Fruit fly (Drosophila melanogaster): ENCODE results near the gene PIG-P.

The PIG-P gene

dm6 chr3R:26058066-26058465, at the start of gene PIG-P, which contains the start of gene Tcs6:
PIG-P (minus strand) TSS chr3R:26058223.
Tcs6 (minus strand) TSS chr3R:26058223.
- TF ChIP-seq pdm3 (GFP tag; optimal IDR thresholded peaks at IDR 0.05) = no peak
- no peak for TF ChIP-seq salr (GFP tag; optimal IDR thresholded peaks at IDR 0.05)
- no peak for TF ChIP-seq fd59A (GFP tag; optimal IDR thresholded peaks at IDR 0.05)
- peak; percentile 2 for TF ChIP-seq Eip78C (GFP tag)
- no peak for TF ChIP-seq fkh (GFP tag; optimal IDR thresholded peaks at IDR 0.05)
- TF ChIP-seq spab (GFP tag; optimal IDR thresholded peaks at IDR 0.05) = no peak
- no peak for TF ChIP-seq Blimp-1 (GFP tag; optimal IDR thresholded peaks at IDR 0.05)

dm6 chr3R:26106595-26107152, 48.7 kb upstream of the PIG-P start, which contains the start of gene Cipc:
Cipc (plus strand) TSS chr3R:26106868.
- TF ChIP-seq Hr4 (GFP tag; optimal IDR thresholded peaks at IDR 0.05) (peak; percentile 36), Blimp-1 (GFP tag; optimal IDR thresholded peaks at IDR 0.05) (peak; percentile 97), CG6792 (GFP tag; optimal IDR thresholded peaks at IDR 0.05) (peak; percentile 27), CG9139 (GFP tag; optimal IDR thresholded peaks at IDR 0.05) (peak; percentile 56), CG6808 (GFP tag; optimal IDR thresholded peaks at IDR 0.05) (peak; percentile 39), vri (GFP tag; optimal IDR thresholded peaks at IDR 0.05) (peak; percentile 50), acj6 (GFP tag; optimal IDR thresholded peaks at IDR 0.05) (peak; percentile 54), Sox14 (GFP tag; optimal IDR thresholded peaks at IDR 0.05) (peak; percentile 27), spab (GFP tag; optimal IDR thresholded peaks at IDR 0.05) (peak; percentile 30), fd59A (GFP tag; optimal IDR thresholded peaks at IDR 0.05) (no peak), CG3919 (GFP tag; optimal IDR thresholded peaks at IDR 0.05) (peak; percentile 88), esn (GFP tag; optimal IDR thresholded peaks at IDR 0.05) (peak; percentile 52), CG10669 (GFP tag; optimal IDR thresholded peaks at IDR 0.05) (peak; percentile 37), dsx (GFP tag; optimal IDR thresholded peaks at IDR 0.05; ENCODE audit: poor library complexity, severe bottlenecking) (peak; percentile 30), CG4318 (GFP tag; optimal IDR thresholded peaks at IDR 0.05) (peak; percentile 52), salr (GFP tag; optimal IDR thresholded peaks at IDR 0.05) (no peak), topi (GFP tag; optimal IDR thresholded peaks at IDR 0.05) (peak; percentile 72), cyc (GFP tag; optimal IDR thresholded peaks at IDR 0.05) (peak; percentile 56), Gug (GFP tag; IDR thresholded peaks at IDR 0.05) (peak; percentile 35; the same call in 1 of the 2 replicates), fkh (GFP tag; optimal IDR thresholded peaks at IDR 0.05) (peak; percentile 53), Lpt (GFP tag; optimal IDR thresholded peaks at IDR 0.05) (peak; percentile 76), OdsH (GFP tag; optimal IDR thresholded peaks at IDR 0.05) (peak; percentile 26), CG15336 (GFP tag; IDR thresholded peaks at IDR 0.05) (peak; percentile 71), svp (GFP tag) (peak; percentile 88), CG6276 (GFP tag; optimal IDR thresholded peaks at IDR 0.05) (peak; percentile 84), CG6163 (GFP tag; IDR thresholded peaks at IDR 0.05) (peak; percentile 54; the same call in 2 of the 3 replicates), ss (GFP tag; optimal IDR thresholded peaks at IDR 0.05) (peak; percentile 24 to 45), CG6854 (GFP tag; optimal IDR thresholded peaks at IDR 0.05) (peak; percentile 83), CG11762 (GFP tag; optimal IDR thresholded peaks at IDR 0.05; ENCODE audit: insufficient read depth) (peak; percentile 61), CG32006 (GFP tag; optimal IDR thresholded peaks at IDR 0.05) (peak; percentile 74), Hr38 (GFP tag; optimal IDR thresholded peaks at IDR 0.05) (no peak), CG34406 (GFP tag; optimal IDR thresholded peaks at IDR 0.05) (peak; percentile 66), Sox15 (GFP tag; optimal IDR thresholded peaks at IDR 0.05) (no peak), CG7368 (GFP tag; optimal IDR thresholded peaks at IDR 0.05) (peak; percentile 66), CG10631 (GFP tag; optimal IDR thresholded peaks at IDR 0.05) (peak; percentile 21), pdm3 (GFP tag; optimal IDR thresholded peaks at IDR 0.05) (peak; percentile 29), Eip78C (GFP tag) (peak; percentile 94), fd85E (GFP tag; optimal IDR thresholded peaks at IDR 0.05) (peak; percentile 60), CG8319 (GFP tag; optimal IDR thresholded peaks at IDR 0.05) (peak; percentile 46), Met (GFP tag; optimal IDR thresholded peaks at IDR 0.05) (no peak), net (GFP tag; optimal IDR thresholded peaks at IDR 0.05) (peak; percentile 53), Sox102F (GFP tag; optimal IDR thresholded peaks at IDR 0.05) (peak; percentile 28), Hr39 (GFP tag; optimal IDR thresholded peaks at IDR 0.05) (no peak), eg (GFP tag; IDR thresholded peaks at IDR 0.05) (peak; percentile 86), CG3032 (tag; optimal IDR thresholded peaks at IDR 0.05) (peak; percentile 43), lz (GFP tag; optimal IDR thresholded peaks at IDR 0.05) (peak; percentile 6), CG8119 (GFP tag; IDR thresholded peaks at IDR 0.05) (peak; percentile 74), Smox (GFP tag; optimal IDR thresholded peaks at IDR 0.05) (peak; percentile 14)
